Worm (Caenorhabditis elegans) whole organism, L2 larva: ENCODE measurements around the gene C44B12.6.

ENCODE experiments used
- C34F6.9 ChIP-seq: fragments of 150-350 bp; optimal IDR thresholded peaks from 2 replicates; lab custom pipeline; 2014; ENCODE audit warnings: missing biosample characterization, missing genetic modification characterization
- aly-2 ChIP-seq: fragments of 150-350 bp; optimal IDR thresholded peaks from 2 replicates; lab custom pipeline; 2014; ENCODE audit warnings: missing biosample characterization, missing genetic modification characterization
- ama-1 ChIP-seq: fragments of 150-350 bp; optimal IDR thresholded peaks from 2 replicates; lab custom pipeline; 2018; ENCODE audit warnings: inconsistent platforms
- ceh-82 ChIP-seq: fragments of 150-350 bp; optimal IDR thresholded peaks from 2 replicates; lab custom pipeline; 2014; ENCODE audit warnings: missing biosample characterization, missing genetic modification characterization
- lsy-2 ChIP-seq, 2 experiments: fragments of 150-350 bp in 1 of 2; sonication (generic microtip) in 1 of 2; optimal IDR thresholded peaks; 2 replicates each; lab custom pipeline; 2014 to 2017; ENCODE audit warnings: missing biosample characterization in 2 of 2, missing genetic modification characterization in 2 of 2
- nhr-10 ChIP-seq: sonication (generic microtip); optimal IDR thresholded peaks from 2 replicates; lab custom pipeline; 2017; ENCODE audit warnings: missing biosample characterization, missing genetic modification characterization
- nhr-237 ChIP-seq: fragments of 150-350 bp; optimal IDR thresholded peaks from 2 replicates; lab custom pipeline; 2014; ENCODE audit warnings: missing biosample characterization, missing genetic modification characterization
- nhr-6 ChIP-seq: fragments of 150-350 bp; optimal IDR thresholded peaks from 2 replicates; lab custom pipeline; 2014; ENCODE audit warnings: missing biosample characterization, missing genetic modification characterization
- nhr-77 ChIP-seq: fragments of 150-350 bp; optimal IDR thresholded peaks from 2 replicates; lab custom pipeline; 2014; ENCODE audit warnings: missing biosample characterization, missing genetic modification characterization
- snpc-4 ChIP-seq: fragments of 150-350 bp; optimal IDR thresholded peaks from 2 replicates; lab custom pipeline; 2014; ENCODE audit warnings: missing biosample characterization, missing genetic modification characterization
- ztf-11 ChIP-seq: sonication (generic microtip); optimal IDR thresholded peaks from 2 replicates; lab custom pipeline; 2017; ENCODE audit warnings: missing biosample characterization, missing genetic modification characterization

DNA sequence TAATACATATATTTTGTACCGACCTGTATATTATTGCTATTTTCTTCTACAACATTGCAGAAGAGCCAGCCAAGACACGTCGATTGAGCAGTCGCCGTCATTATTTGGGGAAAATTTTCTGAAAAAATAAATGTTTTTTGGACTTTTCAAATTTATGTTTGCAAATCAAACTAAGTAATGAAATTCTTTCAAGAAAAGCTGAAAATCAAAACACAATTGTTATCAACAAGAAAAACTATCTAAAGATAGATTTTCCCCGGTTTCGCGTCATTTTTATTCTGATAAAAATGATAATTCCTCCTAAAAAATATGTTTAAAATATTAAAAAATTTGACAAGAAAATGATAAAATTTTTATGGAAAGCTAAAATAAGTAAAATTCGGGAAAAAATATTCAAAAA lies 21.4 kb upstream of the C44B12.6 start, which contains the start of gene C50A2.3:
- no peak for TF ChIP-seq nhr-77 (tag; lab: Kevin White, UChicago)
- no peak for TF ChIP-seq lsy-2 (tag; optimal IDR thresholded peaks at IDR 0.05; lab: Kevin White, UChicago)
- TF ChIP-seq ceh-82 (tag; lab: Kevin White, UChicago): no peak
- TF ChIP-seq C34F6.9 (tag; lab: Kevin White, UChicago): no peak
- TF ChIP-seq ztf-11 (tag; lab: Kevin White, UChicago): no peak
- TF ChIP-seq snpc-4 (tag; lab: Kevin White, UChicago): no peak
- TF ChIP-seq nhr-6: no peak
- TF ChIP-seq aly-2 (tag; lab: Kevin White, UChicago): no peak
- TF ChIP-seq ama-1 (lab: Kevin White, UChicago): no peak
- no peak for TF ChIP-seq nhr-10
- no peak for TF ChIP-seq nhr-237
